Fruit fly (Drosophila melanogaster): ENCODE results near the gene Taf12.
A peak's percentile ranks its signal among the peaks of the same experiment; 100 is the strongest.

Taf12 gene

DNA sequence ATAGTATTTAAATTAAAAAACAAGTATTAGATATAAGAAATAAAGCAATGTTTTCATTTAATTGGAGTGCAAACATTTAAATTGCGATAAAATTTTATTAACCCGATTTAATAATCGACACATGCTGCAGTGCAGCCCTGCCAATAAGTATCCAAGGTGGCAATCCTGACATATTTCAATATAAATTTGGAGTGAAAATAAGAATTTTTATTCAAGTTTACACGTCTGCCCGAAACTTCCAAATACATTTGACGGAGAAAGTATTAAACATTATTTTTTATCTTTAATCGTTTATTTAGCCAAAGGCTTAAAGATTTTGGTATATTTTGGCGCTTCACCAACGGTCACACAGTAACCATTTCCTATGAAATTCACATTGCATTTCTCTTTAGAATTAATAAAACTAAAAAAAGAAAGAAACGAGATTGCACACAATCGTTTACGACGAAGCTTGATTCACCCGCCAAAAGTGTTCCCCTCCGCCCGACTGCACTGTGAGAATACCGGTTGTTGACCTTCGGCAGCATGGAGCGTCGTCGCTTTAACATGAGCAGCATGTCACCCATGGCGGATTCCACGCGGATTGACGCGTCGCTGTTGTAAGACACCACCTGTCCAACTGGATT, 51.0 kb downstream of the Taf12 start, which contains the start of gene CG14712 (continued):
- peak; percentile 70 for TF ChIP-seq unc-4 (GFP tag; IDR thresholded peaks at IDR 0.05; ENCODE audit: partially characterized antibody)
- TF ChIP-seq CG32772 (GFP tag; IDR thresholded peaks at IDR 0.05): no peak
- TF ChIP-seq CG18619 (GFP tag; optimal IDR thresholded peaks at IDR 0.05): no peak
- TF ChIP-seq Optix (GFP tag; IDR thresholded peaks at IDR 0.05): no peak
- TF ChIP-seq crp (GFP tag; optimal IDR thresholded peaks at IDR 0.05): peak in 1 of 2 experiments; percentile 51
- no peak for TF ChIP-seq CoRest (tag; optimal IDR thresholded peaks at IDR 0.05)
- TF ChIP-seq Rfx (GFP tag; IDR thresholded peaks at IDR 0.05): no peak
- TF ChIP-seq tup (GFP tag; optimal IDR thresholded peaks at IDR 0.05): no peak
- TF ChIP-seq CG17829 (tag; optimal IDR thresholded peaks at IDR 0.05): peak; percentile 60
- no peak for TF ChIP-seq CG12219 (GFP tag; optimal IDR thresholded peaks at IDR 0.05)
- TF ChIP-seq Dref (GFP tag; IDR thresholded peaks at IDR 0.05): peak; percentile 90
- no peak for TF ChIP-seq nerfin-1 (tag; optimal IDR thresholded peaks at IDR 0.05)
- no peak for TF ChIP-seq gcm2 (GFP tag; optimal IDR thresholded peaks at IDR 0.05)
- TF ChIP-seq Blimp-1 (GFP tag; optimal IDR thresholded peaks at IDR 0.05): no peak
- no peak for TF ChIP-seq Hand (GFP tag; optimal IDR thresholded peaks at IDR 0.05)
- no peak for TF ChIP-seq bigmax (GFP tag; optimal IDR thresholded peaks at IDR 0.05)
- no peak for TF ChIP-seq Ada2b (GFP tag; IDR thresholded peaks at IDR 0.05)
- TF ChIP-seq NK7.1 (GFP tag; optimal IDR thresholded peaks at IDR 0.05): no peak
- 0 out of 2 replicates have a peak, but pooled peaks have one; percentile 10 for TF ChIP-seq sob (GFP tag; IDR thresholded peaks at IDR 0.05)
- peak; percentile 27; the same call in 1 of the 3 replicates for TF ChIP-seq CG16813 (GFP tag; IDR thresholded peaks at IDR 0.05; ENCODE audit: partially characterized antibody)
- TF ChIP-seq CG7357 (GFP tag; IDR thresholded peaks at IDR 0.05): no peak
- 0 out of 4 replicates have a peak, but pooled peaks have one; percentile 66 for TF ChIP-seq chinmo (GFP tag; IDR thresholded peaks at IDR 0.05; ENCODE audit: partially characterized antibody)
- TF ChIP-seq luna (GFP tag; optimal IDR thresholded peaks at IDR 0.05): no peak
- no peak for TF ChIP-seq unpg (GFP tag; optimal IDR thresholded peaks at IDR 0.05)
- no peak for TF ChIP-seq CG18011 (GFP tag; optimal IDR thresholded peaks at IDR 0.05)
- TF ChIP-seq CG17361 (GFP tag; IDR thresholded peaks at IDR 0.05): no peak
- TF ChIP-seq exex (tag; optimal IDR thresholded peaks at IDR 0.05): no peak
- no peak for TF ChIP-seq crol (GFP tag; IDR thresholded peaks at IDR 0.05)
- TF ChIP-seq CG4820 (GFP tag; optimal IDR thresholded peaks at IDR 0.05): no peak
- no peak for TF ChIP-seq CTCF (GFP tag; optimal IDR thresholded peaks at IDR 0.05)
- no peak for TF ChIP-seq sc (optimal IDR thresholded peaks at IDR 0.05)
- TF ChIP-seq sc (GFP tag; optimal IDR thresholded peaks at IDR 0.05): no peak
- TF ChIP-seq scrt (GFP tag; optimal IDR thresholded peaks at IDR 0.05): no peak
- TF ChIP-seq CG6854 (GFP tag; optimal IDR thresholded peaks at IDR 0.05): no peak
- peak; percentile 82 for TF ChIP-seq CG12659 (GFP tag; optimal IDR thresholded peaks at IDR 0.05)
- no peak for TF ChIP-seq D19A (tag; optimal IDR thresholded peaks at IDR 0.05)
- no peak for TF ChIP-seq Sin3A (optimal IDR thresholded peaks at IDR 0.05)
- TF ChIP-seq Side (GFP tag; optimal IDR thresholded peaks at IDR 0.05): no peak
- TF ChIP-seq chn (GFP tag; optimal IDR thresholded peaks at IDR 0.05): no peak
- peak; percentile 83 for TF ChIP-seq gfzf (GFP tag; optimal IDR thresholded peaks at IDR 0.05)
- no peak for TF ChIP-seq CG1602 (GFP tag; optimal IDR thresholded peaks at IDR 0.05)
- TF ChIP-seq BtbVII (GFP tag; optimal IDR thresholded peaks at IDR 0.05): no peak
- TF ChIP-seq Oaz (GFP tag; IDR thresholded peaks at IDR 0.05): no peak
- no peak for TF ChIP-seq Bdp1 (GFP tag; optimal IDR thresholded peaks at IDR 0.05)
- TF ChIP-seq CG2202 (tag; optimal IDR thresholded peaks at IDR 0.05): no peak
- no peak for TF ChIP-seq CG2889 (GFP tag; IDR thresholded peaks at IDR 0.05)
- TF ChIP-seq CG12236 (GFP tag; optimal IDR thresholded peaks at IDR 0.05): no peak
- TF ChIP-seq seq (GFP tag; IDR thresholded peaks at IDR 0.05): no peak
- TF ChIP-seq Ravus (GFP tag; IDR thresholded peaks at IDR 0.05): no peak
- no peak for TF ChIP-seq sim (GFP tag; IDR thresholded peaks at IDR 0.05)
- no peak for TF ChIP-seq kay (GFP tag; optimal IDR thresholded peaks at IDR 0.05)
- TF ChIP-seq btn (GFP tag; optimal IDR thresholded peaks at IDR 0.05): no peak

Data from whole organism, embryonic.